Worm (Caenorhabditis elegans) whole organism, L4/young adult: ENCODE data around the gene F54D5.4.

ENCODE experiments used
- W03F9.2 ChIP-seq: fragments of 150-350 bp; optimal IDR thresholded peaks from 2 replicates; lab custom pipeline; 2014; ENCODE audit warnings: missing biosample characterization, missing genetic modification characterization
- dao-5 ChIP-seq: sonication (generic microtip); optimal IDR thresholded peaks from 2 replicates; lab custom pipeline; 2016; ENCODE audit warnings: missing genotype, missing genetic modification characterization, moderate library complexity, missing compliant biosample characterization
- him-1 ChIP-seq: sonication (generic microtip); optimal IDR thresholded peaks from 2 replicates; lab custom pipeline; 2016; ENCODE audit warnings: missing genotype, missing genetic modification reagents, missing genetic modification characterization, missing compliant biosample characterization

ce11 chrII:11571260-11571854 lies 1.7 kb downstream of the F54D5.4 start, which contains the start of gene F54D5.3:
- no peak for TF ChIP-seq dao-5 (tag; lab: Kevin White, UChicago)
- no peak for TF ChIP-seq him-1 (tag; lab: Kevin White, UChicago)
- TF ChIP-seq W03F9.2 (tag; lab: Kevin White, UChicago) = no peak
